Worm (Caenorhabditis elegans): Measurements from ENCODE around the gene F58F9.3.

ce11 chrIV:6254635-6255034 is 21.6 kb downstream of the F58F9.3 start, which contains the start of gene T13A10.64:
- TF ChIP-seq rec-8 (tag; optimal IDR thresholded peaks at IDR 0.05) (no peak), lir-1 (GFP tag; conservative IDR thresholded peaks at IDR 0.05) (no peak), gei-17 (GFP tag; optimal IDR thresholded peaks at IDR 0.05) (no peak)
